Worm (Caenorhabditis elegans): Measurements from ENCODE around the gene Y62E10A.3.

DNA sequence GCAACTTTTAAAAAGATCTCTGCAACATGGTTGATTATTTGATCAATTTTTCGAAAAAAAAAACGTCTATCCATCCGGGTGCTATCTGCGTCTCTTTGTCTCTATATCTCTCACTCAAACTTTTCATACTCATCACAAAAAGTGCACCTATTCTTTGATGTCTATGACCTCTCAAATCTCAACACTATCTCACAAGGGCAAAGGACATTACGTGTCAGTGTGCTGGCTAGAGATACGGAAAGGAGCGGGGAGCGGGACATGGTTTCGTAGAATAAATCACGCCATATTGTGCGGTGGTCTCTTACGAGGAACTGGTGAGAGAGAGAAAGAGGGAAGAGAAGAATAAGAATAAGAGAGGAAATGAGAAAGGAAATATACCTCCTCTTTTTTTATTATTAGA, 37.6 kb downstream of the Y62E10A.3 start:
- no peak for TF ChIP-seq egrh-3 (GFP tag; IDR thresholded peaks at IDR 0.05)
- TF ChIP-seq nfyb-1 (GFP tag; IDR thresholded peaks at IDR 0.05): peak; percentile 79
- TF ChIP-seq mes-4 (tag; optimal IDR thresholded peaks at IDR 0.05): no peak
- TF ChIP-seq ama-1 (optimal IDR thresholded peaks at IDR 0.05): no peak
- no peak for TF ChIP-seq ama-1 (GFP tag; optimal IDR thresholded peaks at IDR 0.05)
